Worm (Caenorhabditis elegans): ENCODE results near the gene srx-42.

ce11 chrV:13958247-13958646, 37.4 kb downstream of the srx-42 start, which contains the start of gene R10D12.10:
- TF ChIP-seq T22C8.4 (GFP tag; IDR thresholded peaks at IDR 0.05) (no peak), flt-1 (GFP tag; IDR thresholded peaks at IDR 0.05) (no peak), cog-1 (tag; optimal IDR thresholded peaks at IDR 0.05) (no peak), med-1 (GFP tag; optimal IDR thresholded peaks at IDR 0.05; ENCODE audit: insufficient read depth) (no peak)

Measured in whole organism, midembryonic.